Worm (Caenorhabditis elegans) whole organism, young adult: ENCODE data around the gene unc-9.

Experiments used
- B0019.2 ChIP-seq: fragments of 200-800 bp; sonication (Bioruptor generic); conservative IDR thresholded peaks from 2 replicates; pipeline ENCODE4 v1.3.6; 2022; ENCODE audit warnings: missing genetic modification reagents, missing genetic modification characterization, missing compliant biosample characterization
- B0261.1 ChIP-seq: sonication (generic microtip); optimal IDR thresholded peaks from 2 replicates; lab custom pipeline; 2016; ENCODE audit warnings: mild to moderate bottlenecking, missing genetic modification characterization, moderate library complexity, missing compliant biosample characterization
- D2030.7 ChIP-seq: fragments of 200-800 bp; sonication (Bioruptor generic); IDR thresholded peaks from 2 replicates; pipeline ENCODE4 v1.3.6; 2022; ENCODE audit warnings: missing genetic modification reagents, missing genetic modification characterization, missing compliant biosample characterization
- F37B4.10 ChIP-seq: fragments of 200-800 bp; sonication (Bioruptor generic); IDR thresholded peaks from 2 replicates; pipeline ENCODE4 v1.3.6; 2022; ENCODE audit warnings: missing genetic modification characterization, missing compliant biosample characterization
- F55B11.4 ChIP-seq: sonication (generic microtip); optimal IDR thresholded peaks from 2 replicates; lab custom pipeline; 2016; ENCODE audit warnings: missing compliant biosample characterization, missing genetic modification characterization, borderline replicate concordance; ENCODE audit not compliant: insufficient read depth
- K11D2.4 ChIP-seq: fragments of 200-800 bp; sonication (Bioruptor generic); IDR thresholded peaks from 2 replicates; pipeline ENCODE4 v1.3.6; 2022; ENCODE audit warnings: missing genetic modification reagents, missing genetic modification characterization, missing compliant biosample characterization
- K12H6.12 ChIP-seq: fragments of 200-800 bp; sonication (Bioruptor generic); optimal IDR thresholded peaks from 2 replicates; lab custom pipeline; 2018; ENCODE audit warnings: mild to moderate bottlenecking, missing genetic modification characterization, missing compliant biosample characterization
- T26A5.8 ChIP-seq: sonication (generic microtip); optimal IDR thresholded peaks from 2 replicates; lab custom pipeline; 2016; ENCODE audit warnings: missing genetic modification characterization, missing compliant biosample characterization
- Y79H2A.3 ChIP-seq: fragments of 200-800 bp; sonication (Bioruptor generic); conservative IDR thresholded peaks from 2 replicates; pipeline ENCODE4 v1.3.6; 2022; ENCODE audit warnings: missing genetic modification reagents, missing genetic modification characterization, missing compliant biosample characterization
- akir-1 ChIP-seq: fragments of 200-800 bp; sonication (Bioruptor generic); optimal IDR thresholded peaks from 2 replicates; lab custom pipeline; 2018; ENCODE audit warnings: mild to moderate bottlenecking, missing genetic modification characterization, moderate library complexity, missing compliant biosample characterization
- aptf-2 ChIP-seq: fragments of 200-800 bp; sonication (Bioruptor generic); conservative IDR thresholded peaks from 2 replicates; pipeline ENCODE4 v1.3.6; 2022; ENCODE audit warnings: missing genetic modification reagents, missing genetic modification characterization, missing compliant biosample characterization
- aptf-3 ChIP-seq: fragments of 200-800 bp; sonication (Bioruptor generic); IDR thresholded peaks from 2 replicates; pipeline ENCODE4 v1.3.6; 2022; ENCODE audit warnings: missing genetic modification characterization, missing compliant biosample characterization
- athp-1 ChIP-seq: sonication (generic microtip); optimal IDR thresholded peaks from 2 replicates; lab custom pipeline; 2017; ENCODE audit warnings: mild to moderate bottlenecking, missing genetic modification characterization, missing compliant biosample characterization
- attf-5 ChIP-seq: fragments of 200-800 bp; sonication (Bioruptor generic); optimal IDR thresholded peaks from 2 replicates; lab custom pipeline; 2018; ENCODE audit warnings: mild to moderate bottlenecking, missing genetic modification characterization, missing compliant biosample characterization
- bed-2 ChIP-seq: fragments of 200-800 bp; sonication (Bioruptor generic); IDR thresholded peaks from 2 replicates; pipeline ENCODE4 v1.3.6; 2022; ENCODE audit warnings: missing genetic modification reagents, missing genetic modification characterization, missing compliant biosample characterization
- die-1 ChIP-seq: sonication (generic microtip); optimal IDR thresholded peaks from 2 replicates; lab custom pipeline; 2016; ENCODE audit warnings: missing genotype, mild to moderate bottlenecking, missing genetic modification characterization, missing compliant biosample characterization
- dpff-1 ChIP-seq: sonication (generic microtip); optimal IDR thresholded peaks from 2 replicates; lab custom pipeline; 2017; ENCODE audit warnings: mild to moderate bottlenecking, missing genetic modification characterization, missing compliant biosample characterization
- egl-18 ChIP-seq: fragments of 200-800 bp; sonication (Bioruptor generic); IDR thresholded peaks from 2 replicates; pipeline ENCODE4 v1.3.6; 2022; ENCODE audit warnings: missing genetic modification reagents, missing genetic modification characterization, missing compliant biosample characterization
- fkh-3 ChIP-seq: sonication (generic microtip); optimal IDR thresholded peaks from 2 replicates; lab custom pipeline; 2016; ENCODE audit warnings: mild to moderate bottlenecking, missing genetic modification characterization, missing compliant biosample characterization
- hlh-12 ChIP-seq: sonication (generic microtip); optimal IDR thresholded peaks from 2 replicates; lab custom pipeline; 2016; ENCODE audit warnings: missing genetic modification characterization, missing compliant biosample characterization
- hsf-1 ChIP-seq: fragments of 200-800 bp; sonication (Bioruptor generic); IDR thresholded peaks from 2 replicates; pipeline ENCODE4 v1.3.6; 2022; ENCODE audit warnings: missing genetic modification reagents, missing genetic modification characterization, missing compliant biosample characterization
- let-526 ChIP-seq: fragments of 200-800 bp; sonication (Bioruptor generic); IDR thresholded peaks from 2 replicates; pipeline ENCODE4 v1.3.6; 2022; ENCODE audit warnings: missing genetic modification reagents, missing genetic modification characterization, missing compliant biosample characterization
- let-607 ChIP-seq, 2 experiments: fragments of 200-800 bp in 1 of 2; sonication (Bioruptor generic) in 1 of 2; sonication (generic microtip) in 1 of 2; optimal IDR thresholded peaks; 2 replicates each; lab custom pipeline; 2016 to 2018; ENCODE audit warnings: mild to moderate bottlenecking in 2 of 2, missing compliant biosample characterization in 2 of 2, missing genetic modification characterization in 2 of 2, moderate library complexity in 2 of 2, missing genotype in 1 of 2
- lin-35 ChIP-seq, 3 experiments: fragments of 150-350 bp in 2 of 3; sonication (generic microtip) in 1 of 3; optimal IDR thresholded peaks; 2 replicates each; lab custom pipeline; 2014 to 2018; ENCODE audit warnings: missing biosample characterization in 3 of 3, missing genetic modification characterization in 3 of 3, missing genetic modification reagents in 3 of 3
- lin-40 ChIP-seq: sonication (generic microtip); optimal IDR thresholded peaks from 2 replicates; lab custom pipeline; 2016; ENCODE audit warnings: missing genetic modification characterization, mild to moderate bottlenecking, missing compliant biosample characterization, missing genotype, missing genetic modification reagents
- lsl-1 ChIP-seq: fragments of 200-800 bp; sonication (Bioruptor generic); optimal IDR thresholded peaks from 2 replicates; lab custom pipeline; 2018; ENCODE audit warnings: mild to moderate bottlenecking, missing genetic modification characterization, moderate library complexity, missing compliant biosample characterization
- lsy-27 ChIP-seq: sonication (generic microtip); optimal IDR thresholded peaks from 2 replicates; lab custom pipeline; 2017; ENCODE audit warnings: missing genetic modification characterization, mild to moderate bottlenecking, missing compliant biosample characterization, antibody characterized with exemption, missing genotype, borderline replicate concordance; ENCODE audit not compliant: insufficient read depth
- madf-10 ChIP-seq: sonication (generic microtip); optimal IDR thresholded peaks from 2 replicates; lab custom pipeline; 2016; ENCODE audit warnings: mild to moderate bottlenecking, missing genetic modification characterization, missing compliant biosample characterization
- nfya-1 ChIP-seq: sonication (generic microtip); optimal IDR thresholded peaks from 2 replicates; lab custom pipeline; 2017; ENCODE audit warnings: antibody characterized with exemption, missing compliant biosample characterization, missing genetic modification characterization, borderline replicate concordance; ENCODE audit not compliant: insufficient read depth
- nhr-179 ChIP-seq: sonication (generic microtip); optimal IDR thresholded peaks from 2 replicates; lab custom pipeline; 2016; ENCODE audit warnings: mild to moderate bottlenecking, missing genetic modification characterization, missing compliant biosample characterization
- nhr-90 ChIP-seq: sonication (generic microtip); optimal IDR thresholded peaks from 2 replicates; lab custom pipeline; 2016; ENCODE audit warnings: missing genotype, mild to moderate bottlenecking, missing genetic modification characterization, missing compliant biosample characterization
- rcor-1 ChIP-seq: fragments of 200-800 bp; sonication (Bioruptor generic); IDR thresholded peaks from 2 replicates; pipeline ENCODE4 v1.3.6; 2022; ENCODE audit warnings: missing genetic modification reagents, missing genetic modification characterization, missing compliant biosample characterization
- repo-1 ChIP-seq: sonication (generic microtip); optimal IDR thresholded peaks from 2 replicates; lab custom pipeline; 2017; ENCODE audit warnings: mild to moderate bottlenecking, missing genetic modification characterization, missing compliant biosample characterization
- xnd-1 ChIP-seq: sonication (generic microtip); optimal IDR thresholded peaks from 2 replicates; lab custom pipeline; 2016; ENCODE audit warnings: missing genotype, missing genetic modification reagents, missing genetic modification characterization, missing compliant biosample characterization
- ztf-3 ChIP-seq: fragments of 200-800 bp; sonication (Bioruptor generic); optimal IDR thresholded peaks from 2 replicates; lab custom pipeline; 2018; ENCODE audit warnings: mild to moderate bottlenecking, missing genetic modification characterization, missing compliant biosample characterization
- ztf-6 ChIP-seq: fragments of 200-800 bp; sonication (Bioruptor generic); IDR thresholded peaks from 2 replicates; pipeline ENCODE4 v1.3.6; 2022; ENCODE audit warnings: missing genetic modification reagents, missing genetic modification characterization, missing compliant biosample characterization

Gene unc-9

DNA sequence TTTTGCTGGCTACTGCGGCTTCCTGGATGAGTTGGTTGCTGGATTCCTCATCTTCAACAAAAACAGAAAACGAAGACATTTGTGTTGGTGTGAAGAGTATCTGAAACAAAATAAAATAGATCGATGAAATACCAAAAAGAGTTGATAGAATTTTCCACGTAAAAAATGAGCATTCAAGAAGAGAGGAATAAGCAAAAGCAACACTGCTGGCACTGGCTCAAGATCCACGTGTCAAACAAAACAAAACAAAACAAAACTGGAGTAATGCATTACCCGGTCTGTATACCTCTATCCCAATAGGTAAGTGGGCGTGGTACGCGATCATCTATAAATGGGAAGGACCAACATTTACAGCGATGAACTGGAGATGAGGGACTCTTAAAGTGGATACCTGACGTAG lies 33.3 kb downstream of the unc-9 start, which contains the start of gene K08H2.2:
Gene K08H2.2 (minus strand): TSS at position 101 of the 400 bp plus-strand sequence.
- no peak for TF ChIP-seq lsl-1
- no peak for TF ChIP-seq aptf-2
- no peak for TF ChIP-seq bed-2 (GFP tag; lab: Robert Waterston, UW)
- TF ChIP-seq B0261.1 (tag; lab: Kevin White, UChicago), result no peak
- TF ChIP-seq T26A5.8, result no peak
- no peak for TF ChIP-seq lsy-27 (tag; lab: Kevin White, UChicago)
- TF ChIP-seq B0019.2 (GFP tag; lab: Robert Waterston, UW), result no peak
- no peak for TF ChIP-seq nhr-179 (tag; lab: Kevin White, UChicago)
- no peak for TF ChIP-seq hsf-1
- TF ChIP-seq Y79H2A.3, result no peak
- TF ChIP-seq ztf-6 (GFP tag; lab: Robert Waterston, UW), result no peak

DNA sequence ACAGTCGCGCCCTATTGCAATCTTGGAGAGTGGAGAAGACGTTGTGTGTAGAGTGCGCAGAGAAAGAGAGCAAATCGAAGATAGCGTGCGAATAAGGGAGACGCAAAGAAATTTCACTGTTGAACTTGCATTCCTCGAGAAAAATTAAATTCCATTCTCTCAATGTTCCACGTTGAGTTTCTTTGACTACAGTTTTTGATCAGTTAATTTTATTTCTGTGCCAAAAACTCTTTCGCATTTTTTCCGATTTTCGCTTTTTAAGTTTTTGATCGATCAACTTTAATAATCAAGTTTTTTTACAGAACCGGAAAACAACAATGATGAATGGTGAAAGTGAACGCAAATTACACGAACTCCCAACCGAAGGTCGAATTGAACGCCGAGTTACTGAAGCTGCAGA lies 35.5 kb downstream of the unc-9 start, which contains the start of gene K08H2.3:
Gene K08H2.3 (plus strand): TSS at position 301 of the 400 bp plus-strand sequence.
- no peak for TF ChIP-seq madf-10 (tag; lab: Kevin White, UChicago)
- TF ChIP-seq aptf-3 (GFP tag; lab: Robert Waterston, UW), result no peak
- no peak for TF ChIP-seq F37B4.10 (GFP tag; lab: Robert Waterston, UW)
- TF ChIP-seq K11D2.4 (GFP tag; lab: Robert Waterston, UW), result no peak
- TF ChIP-seq D2030.7 (GFP tag; lab: Robert Waterston, UW), result no peak
- no peak for TF ChIP-seq dpff-1 (tag; lab: Kevin White, UChicago)
- no peak for TF ChIP-seq rcor-1 (GFP tag; lab: Robert Waterston, UW)
- TF ChIP-seq lin-40 (tag; lab: Kevin White, UChicago), result no peak
- no peak for TF ChIP-seq let-607 (tag; optimal IDR thresholded peaks at IDR 0.05; lab: Kevin White, UChicago)
- no peak for TF ChIP-seq attf-5 (GFP tag; lab: Kevin White, UChicago)
- no peak for TF ChIP-seq let-526 (GFP tag; lab: Robert Waterston, UW)

DNA sequence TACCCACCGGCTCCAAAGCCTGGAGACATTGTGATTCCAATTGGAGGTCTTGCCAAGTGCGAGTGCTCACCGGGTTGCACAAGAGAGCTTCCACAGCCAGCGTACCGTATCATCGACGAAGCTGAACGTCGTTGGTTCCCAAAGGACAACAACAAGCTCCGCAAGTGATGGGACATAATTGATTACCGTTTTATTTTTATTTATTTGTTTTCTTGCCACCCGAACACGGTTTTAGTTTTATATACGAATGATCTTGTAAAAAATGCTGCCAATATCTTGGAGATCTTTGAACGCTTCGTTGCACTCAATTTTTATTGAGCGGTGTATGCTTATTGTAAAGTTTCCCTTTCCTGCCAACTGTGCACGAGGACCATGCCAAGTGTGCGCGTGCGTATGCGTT lies 36.6 kb downstream of the unc-9 start, which contains the start of gene K08H2.4:
Gene K08H2.4 (plus strand): TSS at position 301 of the 400 bp plus-strand sequence.
- TF ChIP-seq egl-18 (GFP tag; lab: Robert Waterston, UW) (no peak), athp-1 (no peak), lin-35 (GFP tag; optimal IDR thresholded peaks at IDR 0.05; lab: Kevin White, UChicago) (no peak), K12H6.12 (tag; lab: Kevin White, UChicago) (no peak), fkh-3 (tag; lab: Kevin White, UChicago) (no peak), hlh-12 (no peak), nfya-1 (tag; lab: Kevin White, UChicago) (no peak), F55B11.4 (tag; lab: Kevin White, UChicago) (no peak), akir-1 (no peak), repo-1 (tag; lab: Kevin White, UChicago) (no peak), xnd-1 (tag; lab: Kevin White, UChicago) (no peak), die-1 (tag; lab: Kevin White, UChicago) (no peak), nhr-90 (no peak), ztf-3 (no peak)
